Worm (Caenorhabditis elegans): ENCODE data around the gene dsh-1.

DNA sequence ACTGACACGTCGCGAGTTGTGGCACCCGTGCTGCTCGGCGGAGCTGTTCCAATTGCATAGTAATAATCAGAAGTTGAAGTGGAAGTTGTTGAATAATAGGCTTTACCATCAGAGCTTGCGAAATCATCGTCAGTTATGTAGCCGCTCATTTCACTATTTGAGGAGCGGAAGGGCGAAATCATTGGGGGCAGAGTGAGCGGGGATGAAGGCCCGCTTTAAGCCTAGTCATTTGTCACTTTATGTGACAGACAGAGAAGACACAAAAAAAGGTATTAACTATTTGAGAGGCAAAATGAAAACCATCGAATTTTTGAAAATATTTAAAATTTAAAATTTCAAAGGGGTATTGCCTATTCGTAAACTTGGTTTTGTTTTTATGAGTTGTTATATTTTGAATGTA, 6.8 kb downstream of the dsh-1 start:
- TF ChIP-seq ama-1 (optimal IDR thresholded peaks at IDR 0.05) (no peak), ama-1 (GFP tag; optimal IDR thresholded peaks at IDR 0.05) (no peak), egl-44 (GFP tag; IDR thresholded peaks at IDR 0.05) (no peak), dpff-1 (tag; optimal IDR thresholded peaks at IDR 0.05) (no peak), unc-130 (GFP tag; optimal IDR thresholded peaks at IDR 0.05) (no peak)

Measured in whole organism, young adult.